Worm (Caenorhabditis elegans): ENCODE data around the gene his-40.

- TF ChIP-seq med-1 (GFP tag; optimal IDR thresholded peaks at IDR 0.05; ENCODE audit: insufficient read depth) (no peak), flt-1 (GFP tag; IDR thresholded peaks at IDR 0.05) (no peak), ztf-23 (GFP tag; IDR thresholded peaks at IDR 0.05) (no peak), T22C8.4 (GFP tag; IDR thresholded peaks at IDR 0.05) (no peak), ztf-29 (GFP tag; IDR thresholded peaks at IDR 0.05) (no peak), klf-2 (GFP tag; conservative IDR thresholded peaks at IDR 0.05) (no peak), ref-1 (GFP tag; conservative IDR thresholded peaks at IDR 0.05) (no peak)
Measured at ce11 chrX:7290859-7291628, 18.9 kb upstream of the his-40 start.

All from whole organism, midembryonic.